Worm (Caenorhabditis elegans): ENCODE results near the gene gcy-21.

DNA sequence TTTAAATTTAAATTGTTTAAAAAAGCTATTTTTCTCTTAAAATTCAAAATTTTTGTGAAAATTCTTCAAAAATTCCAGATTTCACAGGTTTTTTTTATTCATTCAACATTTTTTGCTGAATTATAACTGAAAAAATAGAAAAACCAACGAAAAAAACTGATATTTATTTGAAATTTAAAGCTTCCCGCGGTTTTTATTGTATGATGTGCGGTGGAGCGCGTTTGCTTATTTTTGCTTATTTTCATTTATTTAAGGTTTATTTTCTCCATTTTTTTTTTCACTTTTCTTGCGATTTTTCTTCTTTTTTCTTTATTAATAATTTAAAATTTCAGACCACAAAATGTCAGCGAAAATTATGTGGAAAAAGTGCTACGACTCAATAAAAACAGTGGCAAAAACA lies 21.4 kb upstream of the gcy-21 start, which contains the start of gene F22E5.9:
- TF ChIP-seq atf-7 (tag; optimal IDR thresholded peaks at IDR 0.05), result no peak
- TF ChIP-seq rpc-1 (optimal IDR thresholded peaks at IDR 0.05), result no peak
- TF ChIP-seq rpc-1 (tag; optimal IDR thresholded peaks at IDR 0.05), result no peak
- TF ChIP-seq snpc-1.3 (tag; optimal IDR thresholded peaks at IDR 0.05; ENCODE audit: insufficient read depth), result no peak
- TF ChIP-seq F57A8.1 (GFP tag; optimal IDR thresholded peaks at IDR 0.05), result no peak
- TF ChIP-seq hmg-20 (GFP tag; IDR thresholded peaks at IDR 0.05), result no peak
- TF ChIP-seq nhr-80 (tag; optimal IDR thresholded peaks at IDR 0.05), result no peak
- TF ChIP-seq lin-40 (tag; optimal IDR thresholded peaks at IDR 0.05), result no peak
- TF ChIP-seq repo-1 (tag; optimal IDR thresholded peaks at IDR 0.05), result no peak
- no peak for TF ChIP-seq lsy-27 (tag; optimal IDR thresholded peaks at IDR 0.05; ENCODE audit: borderline replicate concordance, insufficient read depth)
- TF ChIP-seq akir-1 (GFP tag; optimal IDR thresholded peaks at IDR 0.05), result no peak
